Fruit fly (Drosophila melanogaster): ENCODE measurements around the gene fz.

- TF ChIP-seq CG10669 (GFP tag; optimal IDR thresholded peaks at IDR 0.05) = no peak
- TF ChIP-seq Gug (GFP tag; IDR thresholded peaks at IDR 0.05) = no peak
- no peak for TF ChIP-seq CG16779 (tag; optimal IDR thresholded peaks at IDR 0.05)
- no peak for TF ChIP-seq fd59A (GFP tag; optimal IDR thresholded peaks at IDR 0.05)
- TF ChIP-seq svp (GFP tag) = no peak
- TF ChIP-seq fd85E (GFP tag; optimal IDR thresholded peaks at IDR 0.05) = no peak
- TF ChIP-seq CG32006 (GFP tag; optimal IDR thresholded peaks at IDR 0.05) = no peak
- no peak for TF ChIP-seq Hr39 (GFP tag; optimal IDR thresholded peaks at IDR 0.05)
- TF ChIP-seq CG1621 (tag; optimal IDR thresholded peaks at IDR 0.05) = no peak
Measured at dm6 chr3L:14399873-14400272, 125.7 kb downstream of the fz start.

All from whole organism, prepupa.